Fruit fly (Drosophila melanogaster) whole organism, embryonic: ENCODE results near the gene CG32147.

Experiments
- Ada2b ChIP-seq: fragments of 200-800 bp; sonication (Bioruptor generic); IDR thresholded peaks from 2 replicates; pipeline ENCODE4 v1.3.6; 2022; ENCODE audit warnings: missing biosample characterization, missing genetic modification characterization
- Atf6 ChIP-seq: fragments of 200-800 bp; sonication (Bioruptor generic); IDR thresholded peaks from 2 replicates; pipeline ENCODE4 v1.3.6; 2022; ENCODE audit warnings: missing biosample characterization, missing genetic modification characterization
- Blimp-1 ChIP-seq: fragments of 200-800 bp; sonication (Bioruptor generic); optimal IDR thresholded peaks from 3 replicates; lab custom pipeline; 2018; ENCODE audit warnings: missing biosample characterization, missing genetic modification characterization, mild to moderate bottlenecking, moderate library complexity, missing genetic modification reagents
- CG10431 ChIP-seq: fragments of 200-800 bp; sonication (Bioruptor generic); optimal IDR thresholded peaks from 3 replicates; lab custom pipeline; 2018; ENCODE audit warnings: missing biosample characterization, mild to moderate bottlenecking, missing genetic modification characterization
- CG12299 ChIP-seq: fragments of 200-800 bp; sonication (Bioruptor generic); optimal IDR thresholded peaks from 2 replicates; lab custom pipeline; 2018; ENCODE audit warnings: missing biosample characterization, mild to moderate bottlenecking, missing genetic modification characterization
- CG13287 ChIP-seq: fragments of 200-800 bp; sonication (Bioruptor generic); IDR thresholded peaks from 2 replicates; pipeline ENCODE4 v1.3.6; 2022; ENCODE audit warnings: missing biosample characterization, missing genetic modification characterization; ENCODE audit not compliant: partially characterized antibody
- CG14710 ChIP-seq: fragments of 200-800 bp; sonication (Bioruptor generic); optimal IDR thresholded peaks from 3 replicates; lab custom pipeline; 2019; ENCODE audit warnings: missing biosample characterization, mild to moderate bottlenecking, missing genetic modification characterization, moderate library complexity
- CG1602 ChIP-seq: fragments of 200-800 bp; sonication (Bioruptor generic); optimal IDR thresholded peaks from 3 replicates; lab custom pipeline; 2016; ENCODE audit warnings: missing biosample characterization, missing genetic modification characterization
- CG16813 ChIP-seq: fragments of 200-800 bp; sonication (Bioruptor generic); IDR thresholded peaks from 3 replicates; pipeline ENCODE4 v1.3.6; 2022; ENCODE audit warnings: missing biosample characterization, missing genetic modification characterization; ENCODE audit not compliant: partially characterized antibody
- CG17361 ChIP-seq: fragments of 200-800 bp; sonication (Bioruptor generic); IDR thresholded peaks from 3 replicates; pipeline ENCODE4 v1.3.6; 2022; ENCODE audit warnings: missing biosample characterization, missing genetic modification characterization
- CG17802 ChIP-seq: fragments of 200-800 bp; sonication (Bioruptor generic); optimal IDR thresholded peaks from 2 replicates; lab custom pipeline; 2018; ENCODE audit warnings: missing biosample characterization, mild to moderate bottlenecking, missing genetic modification characterization, moderate library complexity
- CG17829 ChIP-seq: fragments of 200-800 bp; optimal IDR thresholded peaks from 2 replicates; lab custom pipeline; 2019; ENCODE audit warnings: missing biosample characterization, mild to moderate bottlenecking, missing genetic modification characterization, moderate library complexity
- CG18599 ChIP-seq: fragments of 200-800 bp; sonication (Bioruptor generic); optimal IDR thresholded peaks from 3 replicates; lab custom pipeline; 2017; ENCODE audit warnings: missing biosample characterization, missing genetic modification characterization, mild to moderate bottlenecking, moderate library complexity, missing genetic modification reagents
- CG2120 ChIP-seq: fragments of 200-800 bp; sonication (Bioruptor generic); optimal IDR thresholded peaks from 3 replicates; lab custom pipeline; 2016; ENCODE audit warnings: missing biosample characterization, missing genetic modification characterization
- CG2712 ChIP-seq: fragments of 200-800 bp; optimal IDR thresholded peaks from 3 replicates; lab custom pipeline; 2019; ENCODE audit warnings: missing biosample characterization, mild to moderate bottlenecking, missing genetic modification characterization, moderate library complexity
- CG30020 ChIP-seq: fragments of 200-800 bp; optimal IDR thresholded peaks from 2 replicates; lab custom pipeline; 2019; ENCODE audit warnings: missing biosample characterization, mild to moderate bottlenecking, missing genetic modification characterization, moderate library complexity
- CG3065 ChIP-seq: fragments of 200-800 bp; sonication (Bioruptor generic); optimal IDR thresholded peaks from 2 replicates; lab custom pipeline; 2016; ENCODE audit warnings: missing biosample characterization, missing genetic modification characterization
- CG33213 ChIP-seq: fragments of 200-800 bp; sonication (Bioruptor generic); optimal IDR thresholded peaks from 3 replicates; lab custom pipeline; 2016; ENCODE audit warnings: missing biosample characterization, missing genetic modification characterization
- CG4328 ChIP-seq: fragments of 200-800 bp; sonication (Bioruptor generic); optimal IDR thresholded peaks from 3 replicates; lab custom pipeline; 2017; ENCODE audit warnings: missing biosample characterization, missing genetic modification reagents, missing genetic modification characterization
- CG4360 ChIP-seq: fragments of 200-800 bp; sonication (Bioruptor generic); IDR thresholded peaks from 2 replicates; pipeline ENCODE4 v1.3.6; 2022; ENCODE audit warnings: missing biosample characterization, missing genetic modification characterization
- CG4424 ChIP-seq: fragments of 200-800 bp; sonication (Bioruptor generic); optimal IDR thresholded peaks from 3 replicates; lab custom pipeline; 2016; ENCODE audit warnings: missing biosample characterization, missing genetic modification characterization
- CG4854 ChIP-seq: fragments of 200-800 bp; sonication (Bioruptor generic); optimal IDR thresholded peaks from 2 replicates; lab custom pipeline; 2016; ENCODE audit warnings: missing biosample characterization, missing genetic modification characterization, inconsistent platforms
- CG6272 ChIP-seq: fragments of 200-800 bp; sonication (Bioruptor generic); IDR thresholded peaks from 2 replicates; pipeline ENCODE4 v1.3.6; 2022; ENCODE audit warnings: missing biosample characterization, missing genetic modification characterization
- CG7839 ChIP-seq: fragments of 200-800 bp; sonication (Bioruptor generic); optimal IDR thresholded peaks from 3 replicates; lab custom pipeline; 2018; ENCODE audit warnings: missing biosample characterization, mild to moderate bottlenecking, missing genetic modification characterization, moderate library complexity
- CG9932 ChIP-seq: fragments of 200-800 bp; sonication (Bioruptor generic); IDR thresholded peaks from 2 replicates; pipeline ENCODE4 v1.3.6; 2022; ENCODE audit warnings: missing biosample characterization, missing genetic modification characterization
- CoRest ChIP-seq: fragments of 200-800 bp; sonication (Bioruptor generic); optimal IDR thresholded peaks from 3 replicates; lab custom pipeline; 2018; ENCODE audit warnings: missing biosample characterization, mild to moderate bottlenecking, missing genetic modification characterization, moderate library complexity
- Dbx ChIP-seq: fragments of 200-800 bp; sonication (Bioruptor generic); IDR thresholded peaks from 3 replicates; pipeline ENCODE4 v1.3.6; 2022; ENCODE audit warnings: missing biosample characterization, missing genetic modification characterization
- Dp ChIP-seq: fragments of 200-800 bp; sonication (Bioruptor generic); optimal IDR thresholded peaks from 2 replicates; lab custom pipeline; 2018; ENCODE audit warnings: missing biosample characterization, mild to moderate bottlenecking, missing genetic modification characterization, moderate library complexity
- Dref ChIP-seq: fragments of 200-800 bp; sonication (Bioruptor generic); IDR thresholded peaks from 2 replicates; pipeline ENCODE4 v1.3.6; 2022; ENCODE audit warnings: missing biosample characterization, missing genetic modification characterization
- Ets97D ChIP-seq: fragments of 200-800 bp; sonication (Bioruptor generic); optimal IDR thresholded peaks from 3 replicates; lab custom pipeline; 2016; ENCODE audit warnings: missing biosample characterization, missing genetic modification characterization
- Fer3 ChIP-seq: fragments of 200-800 bp; sonication (Bioruptor generic); optimal IDR thresholded peaks from 2 replicates; lab custom pipeline; 2018; ENCODE audit warnings: missing biosample characterization, mild to moderate bottlenecking, missing genetic modification characterization, moderate library complexity
- NC2α ChIP-seq: fragments of 200-800 bp; sonication (Bioruptor generic); optimal IDR thresholded peaks from 2 replicates; lab custom pipeline; 2016; ENCODE audit warnings: missing biosample characterization, missing genetic modification characterization
- Oli ChIP-seq: fragments of 200-800 bp; sonication (Bioruptor generic); optimal IDR thresholded peaks from 2 replicates; lab custom pipeline; 2018; ENCODE audit warnings: missing biosample characterization, mild to moderate bottlenecking, missing genetic modification characterization, moderate library complexity
- Ssrp ChIP-seq: fragments of 200-800 bp; sonication (Bioruptor generic); optimal IDR thresholded peaks from 2 replicates; lab custom pipeline; 2018; ENCODE audit warnings: missing biosample characterization, mild to moderate bottlenecking, missing genetic modification characterization, moderate library complexity
- Stat92E ChIP-seq, 3 experiments: fragments of >200 bp in 2 of 3; fragments of 200-800 bp in 1 of 3; sonication (Bioruptor generic) in 1 of 3; optimal IDR thresholded peaks; 2 replicates each; lab custom pipeline; 2017 to 2019; ENCODE audit warnings: missing biosample characterization in 3 of 3, missing genetic modification characterization in 3 of 3, mild to moderate bottlenecking in 1 of 3, moderate library complexity in 1 of 3
- Xrp1 ChIP-seq: fragments of 200-800 bp; sonication (Bioruptor generic); IDR thresholded peaks from 2 replicates; pipeline ENCODE4 v1.3.6; 2022; ENCODE audit warnings: missing biosample characterization, missing genetic modification characterization
- caup ChIP-seq: fragments of 200-800 bp; sonication (Bioruptor generic); optimal IDR thresholded peaks from 3 replicates; lab custom pipeline; 2017; ENCODE audit warnings: missing biosample characterization, mild to moderate bottlenecking, missing genetic modification characterization, moderate library complexity; ENCODE audit not compliant: severe bottlenecking
- crp ChIP-seq, 2 experiments: fragments of 200-800 bp; sonication (Bioruptor generic); optimal IDR thresholded peaks; 2 replicates in 1 of 2; 3 replicates in 1 of 2; lab custom pipeline; 2017; ENCODE audit warnings: missing biosample characterization in 2 of 2, missing genetic modification characterization in 2 of 2, mild to moderate bottlenecking in 1 of 2, moderate library complexity in 1 of 2
- disco-r ChIP-seq: fragments of 200-800 bp; sonication (Bioruptor generic); optimal IDR thresholded peaks from 2 replicates; lab custom pipeline; 2016; ENCODE audit warnings: missing biosample characterization, missing genetic modification characterization
- dmrt99B ChIP-seq: fragments of 200-800 bp; sonication (Bioruptor generic); optimal IDR thresholded peaks from 2 replicates; lab custom pipeline; 2018; ENCODE audit warnings: missing biosample characterization, mild to moderate bottlenecking, missing genetic modification characterization, moderate library complexity
- ewg ChIP-seq: fragments of 200-800 bp; sonication (Bioruptor generic); optimal IDR thresholded peaks from 3 replicates; lab custom pipeline; 2017; ENCODE audit warnings: mild to moderate bottlenecking, missing biosample characterization, missing genetic modification reagents, missing genetic modification characterization
- hkb ChIP-seq, 2 experiments: fragments of 200-800 bp in 1 of 2; fragments of >200 bp in 1 of 2; sonication (Bioruptor generic) in 1 of 2; IDR thresholded peaks in 1 of 2; optimal IDR thresholded peaks in 1 of 2; 2 replicates each; pipeline versions ENCODE4 v1.3.6 to Lab custom; 2017 to 2022; ENCODE audit warnings: missing biosample characterization in 1 of 2, missing genetic modification characterization in 1 of 2
- lmd ChIP-seq: fragments of 200-800 bp; sonication (Bioruptor generic); IDR thresholded peaks from 2 replicates; pipeline ENCODE4 v1.3.6; 2022; ENCODE audit warnings: missing biosample characterization, missing genetic modification characterization
- luna ChIP-seq: fragments of 200-800 bp; sonication (Bioruptor generic); optimal IDR thresholded peaks from 2 replicates; lab custom pipeline; 2016; ENCODE audit warnings: missing biosample characterization, missing genetic modification characterization
- maf-S ChIP-seq: fragments of 200-800 bp; sonication (Bioruptor generic); optimal IDR thresholded peaks from 2 replicates; lab custom pipeline; 2016; ENCODE audit warnings: missing biosample characterization, missing genetic modification characterization
- row ChIP-seq: fragments of 200-800 bp; sonication (Bioruptor generic); IDR thresholded peaks from 3 replicates; pipeline ENCODE4 v1.3.6; 2022; ENCODE audit warnings: missing biosample characterization, missing genetic modification characterization
- schlank ChIP-seq: fragments of 200-800 bp; sonication (Bioruptor generic); optimal IDR thresholded peaks from 2 replicates; lab custom pipeline; 2018; ENCODE audit warnings: missing biosample characterization, mild to moderate bottlenecking, missing genetic modification characterization
- vvl ChIP-seq: fragments of 200-800 bp; sonication (Bioruptor generic); IDR thresholded peaks from 2 replicates; pipeline ENCODE4 v1.3.6; 2022; ENCODE audit warnings: missing biosample characterization, missing genetic modification characterization
- zf30C ChIP-seq: fragments of 200-800 bp; sonication (Bioruptor generic); optimal IDR thresholded peaks from 3 replicates; lab custom pipeline; 2018; ENCODE audit warnings: missing biosample characterization, mild to moderate bottlenecking, missing genetic modification characterization
- zfh2 ChIP-seq: fragments of 200-800 bp; sonication (Bioruptor generic); optimal IDR thresholded peaks from 2 replicates; lab custom pipeline; 2016; ENCODE audit warnings: missing biosample characterization, missing genetic modification characterization

Gene CG32147

dm6 chr3L:15174823-15175222 is 31.0 kb upstream of the CG32147 start (continued):
- TF ChIP-seq CG4854, result no peak
- TF ChIP-seq CG13287, result no peak
- no peak for TF ChIP-seq Fer3
- no peak for TF ChIP-seq Stat92E (GFP tag; optimal IDR thresholded peaks at IDR 0.05; lab: Kevin White, UChicago)
- TF ChIP-seq Dref (GFP tag; lab: Robert Waterston, UW), result no peak
- no peak for TF ChIP-seq lmd (GFP tag; lab: Robert Waterston, UW)
- no peak for TF ChIP-seq CG4360 (GFP tag; lab: Robert Waterston, UW)
- no peak for TF ChIP-seq ewg
- 0 out of 3 replicates have a peak, but pooled peaks have one; percentile 10 for TF ChIP-seq row
- TF ChIP-seq NC2α (GFP tag; lab: Kevin White, UChicago), result no peak
- no peak for TF ChIP-seq CG2120 (GFP tag; lab: Kevin White, UChicago)
- TF ChIP-seq CG4424 (GFP tag; lab: Kevin White, UChicago), result peak; percentile 13
- peak; percentile 77 for TF ChIP-seq CG17361 (GFP tag; lab: Robert Waterston, UW)
- no peak for TF ChIP-seq CG9932
- TF ChIP-seq CoRest (tag; lab: Kevin White, UChicago), result peak; percentile 61
- no peak for TF ChIP-seq CG33213
- peak; percentile 12 for TF ChIP-seq Blimp-1 (GFP tag; lab: Kevin White, UChicago)
- TF ChIP-seq CG12299 (tag; lab: Kevin White, UChicago), result no peak
- peak; percentile 70 for TF ChIP-seq CG17829
- TF ChIP-seq CG30020 (tag; lab: Kevin White, UChicago), result no peak
- TF ChIP-seq CG2712 (tag; lab: Kevin White, UChicago), result peak; percentile 78
- no peak for TF ChIP-seq Dp
- peak; percentile 23 for TF ChIP-seq CG1602
- no peak for TF ChIP-seq disco-r (GFP tag; lab: Kevin White, UChicago)
- no peak for TF ChIP-seq caup (GFP tag; lab: Kevin White, UChicago)
- TF ChIP-seq CG17802 (tag; lab: Kevin White, UChicago), result no peak
- no peak for TF ChIP-seq Ets97D (GFP tag; lab: Kevin White, UChicago)
- TF ChIP-seq maf-S (GFP tag; lab: Kevin White, UChicago), result no peak
- no peak for TF ChIP-seq zfh2
- peak; percentile 26 for TF ChIP-seq CG14710 (tag; lab: Kevin White, UChicago)
- TF ChIP-seq crp (GFP tag; optimal IDR thresholded peaks at IDR 0.05; lab: Kevin White, UChicago), result no peak
- no peak for TF ChIP-seq CG18599 (GFP tag; lab: Kevin White, UChicago)
- TF ChIP-seq Ada2b, result no peak
- no peak for TF ChIP-seq CG3065 (GFP tag; lab: Kevin White, UChicago)
- no peak for TF ChIP-seq Dbx (GFP tag; lab: Robert Waterston, UW)
- peak; percentile 44 for TF ChIP-seq dmrt99B (tag; lab: Kevin White, UChicago)
- no peak for TF ChIP-seq vvl (GFP tag; lab: Robert Waterston, UW)
- peak; percentile 62 for TF ChIP-seq CG7839 (tag; lab: Kevin White, UChicago)
- no peak for TF ChIP-seq zf30C
- TF ChIP-seq Atf6, result no peak
- no peak for TF ChIP-seq CG10431 (GFP tag; lab: Kevin White, UChicago)
- TF ChIP-seq hkb (optimal IDR thresholded peaks at IDR 0.05; lab: Kevin White, UChicago), result no peak
- no peak for TF ChIP-seq hkb (GFP tag; IDR thresholded peaks at IDR 0.05; lab: Robert Waterston, UW)
- no peak for TF ChIP-seq luna (GFP tag; lab: Kevin White, UChicago)
- no peak for TF ChIP-seq CG16813 (GFP tag; lab: Robert Waterston, UW)
- TF ChIP-seq Oli (tag; lab: Kevin White, UChicago), result peak; percentile 39
- no peak for TF ChIP-seq CG4328 (GFP tag; lab: Kevin White, UChicago)
- TF ChIP-seq Ssrp (tag; lab: Kevin White, UChicago), result peak; percentile 49
- no peak for TF ChIP-seq schlank (tag; lab: Kevin White, UChicago)
- TF ChIP-seq CG6272, result no peak
- peak; percentile 21; the same call in 1 of the 2 replicates for TF ChIP-seq Xrp1 (GFP tag; lab: Robert Waterston, UW)
